Worm (Caenorhabditis elegans): ENCODE results near the gene sre-56.

The sre-56 gene

ce11 chrII:12362262-12362661 lies 38.0 kb downstream of the sre-56 start:
- TF ChIP-seq unc-55 (GFP tag; optimal IDR thresholded peaks at IDR 0.05), result no peak
- TF ChIP-seq C38D4.7 (GFP tag; optimal IDR thresholded peaks at IDR 0.05), result no peak
- no peak for TF ChIP-seq nhr-11 (tag; optimal IDR thresholded peaks at IDR 0.05)
- no peak for TF ChIP-seq dve-1 (tag; optimal IDR thresholded peaks at IDR 0.05)
- TF ChIP-seq hlh-13 (GFP tag; optimal IDR thresholded peaks at IDR 0.05), result no peak
- no peak for TF ChIP-seq madf-2 (tag; optimal IDR thresholded peaks at IDR 0.05)
- TF ChIP-seq ceh-30 (tag; optimal IDR thresholded peaks at IDR 0.05), result no peak
- no peak for TF ChIP-seq hlh-15 (tag; optimal IDR thresholded peaks at IDR 0.05)

DNA sequence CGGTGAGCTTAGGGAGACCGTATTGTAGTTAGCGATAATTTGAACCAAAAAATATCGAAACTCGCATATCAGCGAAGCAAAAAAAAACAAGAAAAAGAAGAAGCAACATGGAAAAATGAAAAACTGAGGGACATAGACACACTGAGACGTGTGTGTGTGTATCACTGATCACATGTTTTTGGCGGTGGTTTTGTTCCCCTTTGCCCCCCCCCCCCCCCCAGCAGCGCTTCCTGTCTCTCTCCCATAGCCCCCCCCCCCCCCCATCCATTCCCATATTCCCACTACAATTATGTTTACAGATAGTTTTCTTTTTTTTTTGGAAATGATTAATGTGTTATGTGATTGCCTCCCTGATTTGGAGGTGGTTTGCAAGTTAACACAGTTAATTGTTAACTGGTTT lies 44.9 kb downstream of the sre-56 start:
- no peak for TF ChIP-seq ceh-30 (tag; optimal IDR thresholded peaks at IDR 0.05)
- no peak for TF ChIP-seq ets-4 (tag; optimal IDR thresholded peaks at IDR 0.05)
- no peak for TF ChIP-seq ceh-14 (tag; optimal IDR thresholded peaks at IDR 0.05)
- no peak for TF ChIP-seq pag-3 (tag; optimal IDR thresholded peaks at IDR 0.05; ENCODE audit: borderline replicate concordance)
- no peak for TF ChIP-seq che-1 (tag; optimal IDR thresholded peaks at IDR 0.05)
- TF ChIP-seq K02D7.2 (tag; optimal IDR thresholded peaks at IDR 0.05), result no peak
- TF ChIP-seq fax-1 (tag; optimal IDR thresholded peaks at IDR 0.05), result no peak
- no peak for TF ChIP-seq sdc-2 (tag; optimal IDR thresholded peaks at IDR 0.05)
- no peak for TF ChIP-seq hlh-30 (tag; optimal IDR thresholded peaks at IDR 0.05; ENCODE audit: insufficient read depth)
- TF ChIP-seq ceh-18 (tag; optimal IDR thresholded peaks at IDR 0.05), result no peak
- no peak for TF ChIP-seq hlh-8 (tag; optimal IDR thresholded peaks at IDR 0.05)
- no peak for TF ChIP-seq lim-6 (tag; optimal IDR thresholded peaks at IDR 0.05)
- TF ChIP-seq T23F11.4 (GFP tag; optimal IDR thresholded peaks at IDR 0.05), result no peak

DNA sequence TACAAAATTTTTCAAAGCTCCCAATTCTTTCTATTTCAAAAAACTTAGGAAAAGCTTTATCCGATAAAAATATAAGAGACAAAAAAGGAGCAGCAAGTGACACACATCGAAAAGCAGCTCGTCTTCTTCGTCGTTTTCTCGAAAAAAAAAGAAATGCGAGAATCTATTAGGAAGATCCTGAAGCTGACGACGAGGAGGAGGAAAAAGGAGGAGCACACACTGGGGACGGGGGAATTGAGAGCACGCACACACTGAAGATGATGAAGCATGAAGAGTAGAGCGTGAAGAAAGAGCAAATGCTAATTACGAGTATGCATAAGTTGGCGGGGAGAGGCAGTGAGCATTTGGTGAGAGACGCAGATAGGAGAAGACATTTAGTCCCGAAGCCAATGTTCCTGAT lies 49.7 kb downstream of the sre-56 start:
- TF ChIP-seq ceh-2 (tag; optimal IDR thresholded peaks at IDR 0.05) (no peak), fkh-6 (tag; optimal IDR thresholded peaks at IDR 0.05) (no peak), ceh-9 (tag; optimal IDR thresholded peaks at IDR 0.05) (no peak), fkh-10 (GFP tag; optimal IDR thresholded peaks at IDR 0.05) (no peak), elt-2 (tag; optimal IDR thresholded peaks at IDR 0.05) (no peak), ceh-19 (GFP tag; optimal IDR thresholded peaks at IDR 0.05) (no peak), ceh-18 (tag; optimal IDR thresholded peaks at IDR 0.05) (no peak), pha-2 (tag; optimal IDR thresholded peaks at IDR 0.05) (no peak), unc-42 (tag; optimal IDR thresholded peaks at IDR 0.05) (peak; percentile 63), hlh-6 (tag; optimal IDR thresholded peaks at IDR 0.05) (no peak), ceh-31 (tag; optimal IDR thresholded peaks at IDR 0.05) (peak; percentile 47), gmeb-2 (tag; optimal IDR thresholded peaks at IDR 0.05) (no peak), tbx-2 (tag; optimal IDR thresholded peaks at IDR 0.05) (no peak), madf-2 (tag; optimal IDR thresholded peaks at IDR 0.05) (no peak), ceh-22 (tag; optimal IDR thresholded peaks at IDR 0.05) (no peak)

Measured in whole organism, late embryonic.